Fruit fly (Drosophila melanogaster) whole organism: Measurements from ENCODE around the gene arg.
"Not testable (repeated sequence)": the region's sequence is repeated elsewhere in the genome, so short reads cannot be mapped to it uniquely, and the experiment has no call there.

Experiments used
- CG8478 ChIP-seq: fragments of >200 bp; optimal IDR thresholded peaks from 2 replicates; lab custom pipeline; 2018; ENCODE audit warnings: inconsistent platforms
- Dll ChIP-seq: fragments of >200 bp; optimal IDR thresholded peaks from 2 replicates; lab custom pipeline; 2017
- EcR ChIP-seq, 2 experiments: fragments of >200 bp; optimal IDR thresholded peaks; 2 replicates each; lab custom pipeline; 2017; ENCODE audit warnings: missing biosample characterization in 2 of 2, missing genetic modification characterization in 2 of 2, missing genetic modification reagents in 2 of 2
- pan ChIP-seq: fragments of >200 bp; optimal IDR thresholded peaks from 2 replicates; lab custom pipeline; 2017
- psq ChIP-seq: fragments of >200 bp; optimal IDR thresholded peaks from 2 replicates; lab custom pipeline; 2017
- usp ChIP-seq: fragments of >200 bp; optimal IDR thresholded peaks from 2 replicates; lab custom pipeline; 2017; ENCODE audit warnings: missing biosample characterization, missing genetic modification characterization, mixed read lengths

arg gene

DNA sequence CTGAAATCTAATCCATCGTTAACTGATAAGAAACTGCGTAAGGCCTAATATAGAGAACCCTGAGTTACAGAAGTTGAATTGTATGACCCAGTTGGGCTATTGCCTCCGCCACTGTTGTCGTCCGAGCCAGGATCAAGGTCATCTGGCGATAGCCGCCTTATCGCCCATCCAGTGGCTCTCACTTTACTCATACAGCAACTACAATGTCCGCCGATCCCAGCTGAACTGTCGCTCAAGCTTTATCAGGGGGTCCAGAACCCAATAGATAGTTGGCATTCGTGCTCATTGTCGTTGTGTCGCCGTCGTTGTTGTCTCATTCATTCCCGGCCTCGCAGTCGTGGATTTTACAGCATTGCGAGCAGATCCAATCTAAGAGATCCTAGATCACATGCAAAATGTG, at the start of gene arg:
Gene arg (plus strand): TSS at position 319 of the 400 bp plus-strand sequence.
- TF ChIP-seq EcR (GFP tag; optimal IDR thresholded peaks at IDR 0.05; lab: Kevin White, UChicago) (no peak), CG8478 (lab: Kevin White, UChicago) (no peak), Dll (lab: Kevin White, UChicago) (no peak), usp (GFP tag; lab: Kevin White, UChicago) (no peak), pan (lab: Kevin White, UChicago) (no peak)

dm6 chrX:460447-460846, 48.8 kb upstream of the arg start, which contains the start of gene ase:
TSS of gene ase (plus strand) at chrX:460747.
- TF ChIP-seq EcR (GFP tag; optimal IDR thresholded peaks at IDR 0.05; lab: Kevin White, UChicago): no peak
- no peak for TF ChIP-seq psq
- no peak for TF ChIP-seq pan (lab: Kevin White, UChicago)
- no peak for TF ChIP-seq usp (GFP tag; lab: Kevin White, UChicago)
- TF ChIP-seq CG8478 (lab: Kevin White, UChicago): no peak
- no peak for TF ChIP-seq Dll (lab: Kevin White, UChicago)

dm6 chrX:463934-464333, 45.3 kb upstream of the arg start:
- no peak for TF ChIP-seq EcR (GFP tag; optimal IDR thresholded peaks at IDR 0.05; lab: Kevin White, UChicago)
- no peak for TF ChIP-seq psq
- TF ChIP-seq pan (lab: Kevin White, UChicago): no peak
- no peak for TF ChIP-seq usp (GFP tag; lab: Kevin White, UChicago)
- no peak for TF ChIP-seq Dll (lab: Kevin White, UChicago)
- no peak for TF ChIP-seq CG8478 (lab: Kevin White, UChicago)

- TF ChIP-seq usp (GFP tag; lab: Kevin White, UChicago) (no peak), pan (lab: Kevin White, UChicago) (no peak), psq (no peak), Dll (lab: Kevin White, UChicago) (no peak), EcR (GFP tag; optimal IDR thresholded peaks at IDR 0.05; lab: Kevin White, UChicago) (no peak), CG8478 (lab: Kevin White, UChicago) (no peak)
These were observed 40.0 kb upstream of the arg start, which contains the start of gene Cyp4g1 for dm6 chrX:469235-469634. TSS of gene Cyp4g1 (minus strand) at chrX:469335.

DNA sequence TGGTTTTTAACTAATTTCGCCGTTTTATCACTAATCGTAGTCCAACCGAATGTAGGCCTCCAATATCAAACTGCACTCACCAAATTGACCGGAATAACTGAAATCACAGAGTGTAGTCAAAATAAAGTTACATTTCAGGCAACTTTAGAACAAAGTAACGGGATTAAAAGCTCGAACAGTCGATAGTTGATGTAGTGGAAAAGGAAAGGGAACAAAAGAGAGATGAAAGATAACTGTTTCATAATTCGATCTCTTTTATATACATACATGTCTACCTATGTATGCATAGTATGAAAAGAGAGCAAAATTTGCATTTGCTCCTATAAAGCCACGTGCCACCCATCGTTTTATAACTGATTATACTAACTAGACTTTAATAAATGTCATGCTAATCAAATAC, 38.6 kb upstream of the arg start, which contains the start of gene CG32816:
Gene CG32816 (minus strand): TSS at position 101 of the 400 bp plus-strand sequence.
- TF ChIP-seq pan (lab: Kevin White, UChicago) (no peak), Dll (lab: Kevin White, UChicago) (no peak), usp (GFP tag; lab: Kevin White, UChicago) (no peak), psq (no peak), CG8478 (lab: Kevin White, UChicago) (no peak), EcR (GFP tag; optimal IDR thresholded peaks at IDR 0.05; lab: Kevin White, UChicago) (no peak)

dm6 chrX:476230-477143, 32.7 kb upstream of the arg start, which contains the start of the genes ebo and CG13373:
TSS of gene ebo (minus strand) at chrX:476579.
TSS of gene CG13373 (plus strand) at chrX:476984.
- TF ChIP-seq usp (GFP tag; lab: Kevin White, UChicago) (no peak), EcR (GFP tag; optimal IDR thresholded peaks at IDR 0.05; lab: Kevin White, UChicago) (no peak), pan (lab: Kevin White, UChicago) (no peak), psq (no peak), Dll (lab: Kevin White, UChicago) (no peak), CG8478 (lab: Kevin White, UChicago) (no peak)

DNA sequence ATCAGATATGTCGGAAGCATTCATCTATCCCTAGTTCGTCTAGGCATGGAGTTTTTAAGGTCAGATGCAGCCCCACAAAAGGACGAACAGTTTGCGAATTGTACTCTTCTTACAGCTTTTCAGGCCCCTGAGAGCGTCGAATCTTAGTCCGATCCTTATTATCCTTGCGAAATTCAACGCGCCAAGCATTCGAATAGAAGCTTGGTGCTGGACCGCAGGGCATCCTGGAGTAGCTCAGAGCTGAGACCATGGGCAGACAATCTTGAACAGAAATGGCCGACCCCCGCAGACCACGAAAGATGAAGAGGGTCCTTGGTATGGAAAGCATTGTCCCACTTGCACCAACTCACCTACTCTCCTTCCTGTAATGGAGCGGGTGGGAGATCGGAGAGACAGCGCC, 30.5 kb upstream of the arg start, which contains the start of gene CG32817:
Gene CG32817 (plus strand): TSS at position 301 of the 400 bp plus-strand sequence.
- TF ChIP-seq CG8478 (lab: Kevin White, UChicago) (no peak), EcR (GFP tag; optimal IDR thresholded peaks at IDR 0.05; lab: Kevin White, UChicago) (no peak), pan (lab: Kevin White, UChicago) (no peak), usp (GFP tag; lab: Kevin White, UChicago) (no peak), Dll (lab: Kevin White, UChicago) (no peak), psq (no peak)

dm6 chrX:481642-482041, 27.6 kb upstream of the arg start, which contains the start of gene CG3176:
TSS of gene CG3176 (plus strand) at chrX:481862.
- TF ChIP-seq pan (lab: Kevin White, UChicago); EcR (GFP tag; optimal IDR thresholded peaks at IDR 0.05; lab: Kevin White, UChicago); usp (GFP tag; lab: Kevin White, UChicago): not testable (repeated sequence)

dm6 chrX:487517-487957, 21.7 kb upstream of the arg start, which contains the start of the genes CG18273 and CG3156:
TSS of gene CG18273 (minus strand) at chrX:487581.
TSS of gene CG3156 (plus strand) at chrX:487878.
- TF ChIP-seq CG8478 (lab: Kevin White, UChicago) (no peak), EcR (GFP tag; optimal IDR thresholded peaks at IDR 0.05; lab: Kevin White, UChicago) (no peak), pan (lab: Kevin White, UChicago) (no peak), Dll (lab: Kevin White, UChicago) (no peak), psq (no peak), usp (GFP tag; lab: Kevin White, UChicago) (no peak)

DNA sequence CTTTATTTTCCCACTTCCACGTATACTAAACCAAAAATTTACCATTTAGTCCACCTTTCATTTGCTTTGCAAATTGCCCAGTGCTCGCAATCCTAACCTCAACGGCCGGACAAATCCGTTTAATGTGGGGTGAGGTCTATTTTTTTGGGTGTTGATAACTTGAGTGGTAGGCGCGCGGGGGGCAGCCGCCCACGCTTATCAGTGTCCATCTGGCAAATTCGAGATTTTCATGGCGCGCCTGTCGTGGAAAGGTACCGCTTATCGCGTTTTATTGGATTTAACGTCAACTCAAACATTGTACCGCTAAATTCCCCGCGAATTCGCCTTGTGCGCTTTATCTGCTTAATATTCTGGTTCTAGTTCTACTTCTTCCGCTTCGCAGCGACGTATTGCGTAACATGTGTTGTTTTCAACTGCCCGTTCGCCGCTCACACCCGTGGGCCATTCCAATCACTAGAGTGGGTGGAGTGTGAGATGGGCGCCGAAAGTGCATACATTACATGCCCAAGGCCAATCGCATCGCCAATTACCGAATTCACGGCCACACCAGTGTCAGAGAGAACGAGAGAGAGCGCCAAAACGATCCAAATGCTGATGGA, 16.4 kb upstream of the arg start:
- TF ChIP-seq usp (GFP tag; lab: Kevin White, UChicago): no peak
- no peak for TF ChIP-seq psq
- no peak for TF ChIP-seq pan (lab: Kevin White, UChicago)
- TF ChIP-seq EcR (GFP tag; optimal IDR thresholded peaks at IDR 0.05; lab: Kevin White, UChicago): no peak
- TF ChIP-seq Dll (lab: Kevin White, UChicago): no peak
- TF ChIP-seq CG8478 (lab: Kevin White, UChicago): no peak
